Fruit fly (Drosophila melanogaster) S2 (cell line): ENCODE measurements around the gene Nf-YA.

Experiments used
- CG8478 ChIP-seq: fragments of >200 bp; optimal IDR thresholded peaks from 2 replicates; lab custom pipeline; 2018
- CTCF ChIP-seq, 2 experiments: fragments of >200 bp; optimal IDR thresholded peaks; 2 replicates each; lab custom pipeline; 2018

- TF ChIP-seq CTCF (optimal IDR thresholded peaks at IDR 0.05; lab: Kevin White, UChicago) (peak; percentile 11 to 47), CG8478 (lab: Kevin White, UChicago) (no peak)
Measured at dm6 chr3L:9476829-9477228, 34.8 kb upstream of the Nf-YA start, which contains the start of the genes Uch-L5 and Jarid2.
